Worm (Caenorhabditis elegans): ENCODE results near the gene crm-1.

Gene crm-1

DNA sequence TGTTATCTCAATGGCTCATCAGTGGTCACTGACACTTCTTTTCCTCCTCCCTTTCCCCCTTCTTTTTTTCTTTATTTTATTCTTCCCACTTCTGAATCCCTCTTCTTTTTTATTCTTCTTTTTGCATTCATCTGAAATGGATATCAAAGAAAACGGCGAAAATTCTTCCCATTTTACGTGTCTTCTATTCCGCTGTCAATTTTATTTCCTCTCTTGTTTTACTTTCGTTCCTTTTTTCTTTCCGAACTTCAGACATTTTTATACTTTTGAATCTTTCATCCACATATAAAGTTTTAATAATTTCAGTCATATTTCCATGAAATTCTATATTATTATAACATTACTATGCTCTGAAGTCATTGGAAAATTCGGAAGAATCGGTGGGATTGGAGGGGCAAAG is 44.7 kb downstream of the crm-1 start, which contains the start of gene B0024.3:
B0024.3 (plus strand) TSS at position 301 of the 400 bp plus-strand sequence.
- no peak for TF ChIP-seq sox-2 (GFP tag; IDR thresholded peaks at IDR 0.05)
- TF ChIP-seq dve-1 (tag; optimal IDR thresholded peaks at IDR 0.05): no peak
- TF ChIP-seq nfya-1 (tag; optimal IDR thresholded peaks at IDR 0.05): no peak
- TF ChIP-seq zip-5 (tag; optimal IDR thresholded peaks at IDR 0.05): no peak
- no peak for TF ChIP-seq che-1 (tag; optimal IDR thresholded peaks at IDR 0.05)
- no peak for TF ChIP-seq ahr-1 (tag; optimal IDR thresholded peaks at IDR 0.05)
- no peak for TF ChIP-seq ceh-19 (GFP tag; optimal IDR thresholded peaks at IDR 0.05)
- TF ChIP-seq ets-4 (tag; optimal IDR thresholded peaks at IDR 0.05): no peak
- no peak for TF ChIP-seq ceh-48 (tag; optimal IDR thresholded peaks at IDR 0.05)
- TF ChIP-seq hlh-6 (tag; optimal IDR thresholded peaks at IDR 0.05): no peak
- no peak for TF ChIP-seq elt-4 (tag; optimal IDR thresholded peaks at IDR 0.05)
- TF ChIP-seq nhr-232 (tag; optimal IDR thresholded peaks at IDR 0.05): no peak
- TF ChIP-seq ceh-14 (tag; optimal IDR thresholded peaks at IDR 0.05): no peak
- no peak for TF ChIP-seq ceh-9 (tag; optimal IDR thresholded peaks at IDR 0.05)
- TF ChIP-seq fkh-6 (tag; optimal IDR thresholded peaks at IDR 0.05): no peak
- no peak for TF ChIP-seq ttx-3 (tag; optimal IDR thresholded peaks at IDR 0.05)
- no peak for TF ChIP-seq dmd-4 (tag; optimal IDR thresholded peaks at IDR 0.05; ENCODE audit: borderline replicate concordance)

DNA sequence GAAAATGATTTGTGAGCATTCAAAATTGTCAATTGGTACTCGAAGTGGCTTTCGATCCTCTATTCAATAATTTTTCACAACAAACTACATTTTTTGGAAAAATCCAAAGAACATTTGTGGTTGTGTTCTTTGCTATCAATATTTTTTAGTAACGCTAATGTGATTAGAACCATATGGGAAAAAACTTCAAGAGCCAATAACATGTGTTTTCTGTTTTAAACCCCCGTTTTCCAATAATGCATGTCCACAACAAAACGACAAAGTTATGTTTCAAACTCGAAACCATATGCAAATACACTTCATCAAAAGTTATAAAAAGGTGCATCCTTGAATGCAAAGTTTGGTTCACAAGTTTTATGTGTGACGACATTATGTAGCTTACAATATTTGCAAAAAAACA is 46.1 kb downstream of the crm-1 start:
- TF ChIP-seq sdc-2 (tag; optimal IDR thresholded peaks at IDR 0.05) (no peak), ceh-9 (tag; optimal IDR thresholded peaks at IDR 0.05) (no peak), ceh-18 (tag; optimal IDR thresholded peaks at IDR 0.05) (no peak), dve-1 (tag; optimal IDR thresholded peaks at IDR 0.05) (no peak), pag-3 (tag; optimal IDR thresholded peaks at IDR 0.05; ENCODE audit: borderline replicate concordance) (no peak), ceh-24 (tag; optimal IDR thresholded peaks at IDR 0.05) (no peak), zip-5 (tag; optimal IDR thresholded peaks at IDR 0.05) (no peak), ceh-19 (GFP tag; optimal IDR thresholded peaks at IDR 0.05) (no peak), syd-9 (tag; optimal IDR thresholded peaks at IDR 0.05) (no peak), npax-4 (tag; optimal IDR thresholded peaks at IDR 0.05) (no peak), madf-2 (tag; optimal IDR thresholded peaks at IDR 0.05) (no peak), gmeb-2 (tag; optimal IDR thresholded peaks at IDR 0.05) (no peak), dmd-4 (tag; optimal IDR thresholded peaks at IDR 0.05; ENCODE audit: borderline replicate concordance) (no peak), hlh-8 (tag; optimal IDR thresholded peaks at IDR 0.05) (no peak), lin-11 (tag; optimal IDR thresholded peaks at IDR 0.05) (no peak)

DNA sequence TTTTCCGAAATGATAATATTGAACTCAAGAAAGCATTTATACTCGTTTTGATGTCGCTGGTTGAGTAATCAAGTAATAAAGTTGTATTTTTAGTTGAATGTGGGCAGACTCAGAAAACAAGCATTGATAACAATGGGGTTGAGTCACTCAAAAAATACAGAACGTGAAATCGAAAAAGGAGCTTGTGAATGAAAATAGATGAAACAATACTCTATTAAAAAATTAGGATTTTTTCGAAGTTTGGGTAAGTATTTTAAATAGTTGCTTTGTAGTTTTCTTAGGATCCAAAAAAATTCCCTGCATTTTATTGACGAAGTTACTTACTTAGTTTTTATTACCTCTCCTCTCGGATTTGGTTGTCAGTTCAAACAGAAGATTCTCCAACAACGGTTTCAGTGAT is 48.5 kb downstream of the crm-1 start, which contains the start of gene lys-3:
lys-3 (minus strand) TSS at position 101 of the 400 bp plus-strand sequence.
- TF ChIP-seq ref-2 (tag; optimal IDR thresholded peaks at IDR 0.05): no peak
- TF ChIP-seq Y22D7AL.16 (tag; optimal IDR thresholded peaks at IDR 0.05): no peak
- TF ChIP-seq ama-1 (optimal IDR thresholded peaks at IDR 0.05): no peak

DNA sequence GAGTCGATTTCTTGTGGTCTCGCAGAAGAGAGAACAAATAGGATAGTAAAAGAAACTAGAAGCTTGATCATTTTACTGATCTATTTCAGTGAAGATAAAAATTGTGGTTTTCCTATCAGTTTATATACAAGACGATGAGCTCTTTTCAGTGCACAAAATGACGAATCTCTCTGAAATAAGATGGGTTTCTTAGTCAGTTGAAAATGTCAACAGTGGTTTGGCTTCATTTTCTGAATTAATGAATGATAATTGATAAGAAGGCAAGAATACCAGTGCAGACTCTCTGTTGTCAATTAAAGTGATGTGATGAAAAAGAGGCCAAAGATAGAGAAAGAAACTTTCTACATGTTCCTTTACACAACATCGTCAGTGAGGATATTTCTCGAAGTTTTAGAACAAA is 50.5 kb downstream of the crm-1 start, which contains the start of gene lys-2:
lys-2 (minus strand) TSS at position 101 of the 400 bp plus-strand sequence.
- TF ChIP-seq unc-86 (tag; optimal IDR thresholded peaks at IDR 0.05): no peak
- no peak for TF ChIP-seq Y22D7AL.16 (tag; optimal IDR thresholded peaks at IDR 0.05)
- TF ChIP-seq syd-9 (tag; optimal IDR thresholded peaks at IDR 0.05): no peak
- TF ChIP-seq dmd-4 (tag; optimal IDR thresholded peaks at IDR 0.05; ENCODE audit: borderline replicate concordance): no peak
- TF ChIP-seq unc-55 (GFP tag; optimal IDR thresholded peaks at IDR 0.05): no peak
- no peak for TF ChIP-seq ceh-22 (tag; optimal IDR thresholded peaks at IDR 0.05)
- no peak for TF ChIP-seq hlh-13 (GFP tag; optimal IDR thresholded peaks at IDR 0.05)

DNA sequence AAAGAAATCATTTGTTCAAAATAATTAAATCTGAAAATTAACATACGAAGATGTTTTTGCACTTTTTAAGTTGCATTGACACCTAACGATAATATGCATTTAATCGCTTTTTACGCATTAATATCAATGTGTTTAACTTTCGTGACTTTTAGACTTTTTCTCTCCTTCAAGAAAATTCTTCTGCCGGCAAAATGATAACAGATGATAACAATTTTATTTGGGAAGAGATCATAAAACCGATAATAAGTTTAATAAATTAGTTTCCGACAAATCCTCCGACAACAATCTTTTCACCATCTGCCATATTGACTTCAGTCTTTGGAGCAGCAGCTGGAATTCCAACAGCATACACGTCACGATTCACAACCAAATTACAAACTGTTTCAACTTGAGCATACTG is 51.8 kb downstream of the crm-1 start:
- TF ChIP-seq unc-3 (GFP tag; conservative IDR thresholded peaks at IDR 0.05) (no peak), unc-3 (tag; optimal IDR thresholded peaks at IDR 0.05) (no peak), elt-2 (tag; optimal IDR thresholded peaks at IDR 0.05) (peak; percentile 15)

Data from whole organism, late embryonic.